ENCODE assay signal across 3 fruit fly cellular contexts in the genomic region with DNA sequence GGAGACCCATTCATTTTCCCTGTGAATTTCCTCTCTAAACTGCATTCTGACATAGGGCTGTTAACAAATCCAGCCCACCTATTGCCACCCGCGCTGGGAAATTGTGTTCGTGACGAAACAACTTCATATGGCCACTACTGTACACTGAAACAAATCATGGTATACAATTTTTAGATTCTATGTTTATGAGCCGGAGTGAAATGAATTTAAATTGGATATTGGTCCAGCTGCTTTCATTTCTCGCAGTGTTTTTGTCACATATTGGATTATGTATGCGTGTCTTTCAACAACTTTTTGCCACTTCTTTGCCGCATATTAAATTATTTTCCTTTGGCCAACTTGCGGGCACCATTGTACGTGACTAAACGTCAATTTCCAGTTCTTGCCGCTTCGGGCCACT.
A peak's percentile ranks its signal among the peaks of the same experiment; 100 is the strongest.
TF ChIP-seq lines count a peak whose summit lies in the region.

No protein-coding gene starts in this region.

- no peak for TF ChIP-seq CTCF in whole organism, embryonic (GFP tag; optimal IDR thresholded peaks at IDR 0.05; lab: Kevin White, UChicago)

TF ChIP-seq in whole organism, embryonic, 481 proteins besides CTCF, POLR2A, EP300 and RAD21:
- TF ChIP-seq ATbp (GFP tag; optimal IDR thresholded peaks at IDR 0.05; lab: Kevin White, UChicago) (peak; percentile 0), CG1603 (tag; optimal IDR thresholded peaks at IDR 0.05; lab: Kevin White, UChicago) (peak; percentile 6), Blimp-1 (GFP tag; optimal IDR thresholded peaks at IDR 0.05; lab: Kevin White, UChicago) (peak; percentile 2), Dbx (GFP tag; IDR thresholded peaks at IDR 0.05; lab: Robert Waterston, UW) (no peak), sens (GFP tag; lab: Kevin White, UChicago) (peak; percentile 37), phol (tag; optimal IDR thresholded peaks at IDR 0.05; lab: Kevin White, UChicago) (peak; percentile 8), cwo (GFP tag; optimal IDR thresholded peaks at IDR 0.05; lab: Kevin White, UChicago) (no peak), bsh (GFP tag; optimal IDR thresholded peaks at IDR 0.05; lab: Kevin White, UChicago) (peak in 1 of 2 experiments; percentile 8), dmrt99B (tag; optimal IDR thresholded peaks at IDR 0.05; lab: Kevin White, UChicago) (peak; percentile 1)

TF ChIP-seq in whole organism, prepupa, 60 proteins besides CTCF, POLR2A, EP300 and RAD21:
- peak; percentile 27 for TF ChIP-seq dac (GFP tag; optimal IDR thresholded peaks at IDR 0.05; lab: Kevin White, UChicago)
- peak; percentile 0 for TF ChIP-seq Sox14 (GFP tag; optimal IDR thresholded peaks at IDR 0.05; lab: Kevin White, UChicago)
- peak; percentile 3 for TF ChIP-seq acj6 (GFP tag; optimal IDR thresholded peaks at IDR 0.05; lab: Kevin White, UChicago)
- peak; percentile 50; the same call in 1 of the 3 replicates for TF ChIP-seq eg (GFP tag; IDR thresholded peaks at IDR 0.05; lab: Robert Waterston, UW)
- no peak for TF ChIP-seq CG34406 (GFP tag; optimal IDR thresholded peaks at IDR 0.05; lab: Kevin White, UChicago)
- no peak for TF ChIP-seq CG6792 (GFP tag; optimal IDR thresholded peaks at IDR 0.05; lab: Kevin White, UChicago)
- peak; percentile 12 for TF ChIP-seq Hr4 (GFP tag; optimal IDR thresholded peaks at IDR 0.05; lab: Kevin White, UChicago)
- TF ChIP-seq fkh (GFP tag; optimal IDR thresholded peaks at IDR 0.05; lab: Kevin White, UChicago), result no peak
- TF ChIP-seq Ets96B (tag; optimal IDR thresholded peaks at IDR 0.05; lab: Kevin White, UChicago), result peak; percentile 3
- TF ChIP-seq CG1621 (tag; optimal IDR thresholded peaks at IDR 0.05; lab: Kevin White, UChicago), result no peak
- TF ChIP-seq CG15336 (GFP tag; IDR thresholded peaks at IDR 0.05; lab: Robert Waterston, UW), result 0 out of 2 replicates have a peak, but pooled peaks have one; percentile 40
- no peak for TF ChIP-seq Blimp-1 (GFP tag; optimal IDR thresholded peaks at IDR 0.05; lab: Kevin White, UChicago)
- no peak for TF ChIP-seq CG11902 (GFP tag; optimal IDR thresholded peaks at IDR 0.05; lab: Kevin White, UChicago)
- peak; percentile 54 for TF ChIP-seq CG32006 (GFP tag; optimal IDR thresholded peaks at IDR 0.05; lab: Kevin White, UChicago)
- peak; percentile 21 for TF ChIP-seq Eip78C (GFP tag; lab: Kevin White, UChicago)
- TF ChIP-seq CG6276 (GFP tag; optimal IDR thresholded peaks at IDR 0.05; lab: Kevin White, UChicago), result peak; percentile 23
- TF ChIP-seq Hr39 (GFP tag; optimal IDR thresholded peaks at IDR 0.05; lab: Kevin White, UChicago), result no peak
- TF ChIP-seq salr (GFP tag; optimal IDR thresholded peaks at IDR 0.05; lab: Kevin White, UChicago), result no peak
- no peak; the same call in 2 of the 3 replicates for TF ChIP-seq CG6163 (GFP tag; IDR thresholded peaks at IDR 0.05; lab: Robert Waterston, UW)
- no peak for TF ChIP-seq CG10669 (GFP tag; optimal IDR thresholded peaks at IDR 0.05; lab: Kevin White, UChicago)
- TF ChIP-seq OdsH (GFP tag; optimal IDR thresholded peaks at IDR 0.05; lab: Kevin White, UChicago), result peak; percentile 2
- TF ChIP-seq svp (GFP tag; lab: Kevin White, UChicago), result peak; percentile 31
- peak; percentile 1 for TF ChIP-seq CG4318 (GFP tag; optimal IDR thresholded peaks at IDR 0.05; lab: Kevin White, UChicago)
- no peak for TF ChIP-seq Ets21C (GFP tag; optimal IDR thresholded peaks at IDR 0.05; lab: Kevin White, UChicago)
- TF ChIP-seq CG11762 (GFP tag; optimal IDR thresholded peaks at IDR 0.05; lab: Kevin White, UChicago; ENCODE audit: insufficient read depth), result no peak
TF ChIP-seq in whole organism, prepupa: peak in this region for 13.

TF ChIP-seq in whole organism, pupa, 21 proteins besides CTCF, POLR2A, EP300 and RAD21:
- TF ChIP-seq CG4496 (GFP tag; IDR thresholded peaks at IDR 0.05; lab: Robert Waterston, UW), result peak; percentile 29; the same call in 1 of the 3 replicates
- TF ChIP-seq fd96Ca (GFP tag; IDR thresholded peaks at IDR 0.05; lab: Robert Waterston, UW), result 0 out of 3 replicates have a peak, but pooled peaks have one; percentile 7
- TF ChIP-seq CG8301 (tag; optimal IDR thresholded peaks at IDR 0.05; lab: Kevin White, UChicago), result peak; percentile 48
- no peak for TF ChIP-seq CG15710 (tag; optimal IDR thresholded peaks at IDR 0.05; lab: Kevin White, UChicago)
- peak; percentile 58 for TF ChIP-seq CG14655 (GFP tag; optimal IDR thresholded peaks at IDR 0.05; lab: Kevin White, UChicago)
- TF ChIP-seq Ets98B (GFP tag; IDR thresholded peaks at IDR 0.05; lab: Robert Waterston, UW), result peak; percentile 23; the same call in 1 of the 2 replicates

Comparison
In these comparisons a context has a peak if more than half of its experiments do, and no peak if none do; other contexts are left out.
1. Of the 7 proteins assayed by ChIP-seq in both whole organism, embryonic and whole organism, prepupa: peak only in whole organism, embryonic: Blimp-1; only in whole organism, prepupa: none; in both: none; in neither: 6.